Fruit fly (Drosophila melanogaster) whole organism, embryonic: ENCODE data around the gene beat-Vc.

ENCODE experiments used
- ATbp ChIP-seq: fragments of 200-800 bp; sonication (Bioruptor generic); optimal IDR thresholded peaks from 2 replicates; lab custom pipeline; 2017; ENCODE audit warnings: missing biosample characterization, mild to moderate bottlenecking, missing genetic modification characterization, missing genetic modification reagents
- CG10209 ChIP-seq: fragments of 200-800 bp; sonication (Bioruptor generic); optimal IDR thresholded peaks from 3 replicates; lab custom pipeline; 2017; ENCODE audit warnings: missing biosample characterization, mild to moderate bottlenecking, missing genetic modification characterization, missing genetic modification reagents
- CG12071 ChIP-seq: fragments of 200-800 bp; sonication (Bioruptor generic); optimal IDR thresholded peaks from 3 replicates; lab custom pipeline; 2018; ENCODE audit warnings: missing biosample characterization, mild to moderate bottlenecking, missing genetic modification characterization
- CG12236 ChIP-seq: fragments of 200-800 bp; sonication (Bioruptor generic); optimal IDR thresholded peaks from 2 replicates; lab custom pipeline; 2016; ENCODE audit warnings: missing biosample characterization, missing genetic modification characterization
- CG14710 ChIP-seq: fragments of 200-800 bp; sonication (Bioruptor generic); optimal IDR thresholded peaks from 3 replicates; lab custom pipeline; 2019; ENCODE audit warnings: missing biosample characterization, mild to moderate bottlenecking, missing genetic modification characterization, moderate library complexity
- CG1529 ChIP-seq: fragments of 200-800 bp; sonication (Bioruptor generic); optimal IDR thresholded peaks from 3 replicates; lab custom pipeline; 2018; ENCODE audit warnings: missing biosample characterization, missing genetic modification characterization
- CG15601 ChIP-seq: fragments of 200-800 bp; sonication (Bioruptor generic); optimal IDR thresholded peaks from 3 replicates; lab custom pipeline; 2019; ENCODE audit warnings: missing biosample characterization, mild to moderate bottlenecking, missing genetic modification characterization, moderate library complexity
- CG15696 ChIP-seq: fragments of 200-800 bp; sonication (Bioruptor generic); optimal IDR thresholded peaks from 2 replicates; lab custom pipeline; 2019; ENCODE audit warnings: missing biosample characterization, mild to moderate bottlenecking, missing genetic modification characterization, moderate library complexity
- CG17802 ChIP-seq: fragments of 200-800 bp; sonication (Bioruptor generic); optimal IDR thresholded peaks from 2 replicates; lab custom pipeline; 2018; ENCODE audit warnings: missing biosample characterization, mild to moderate bottlenecking, missing genetic modification characterization, moderate library complexity
- CG2199 ChIP-seq: fragments of 200-800 bp; sonication (Bioruptor generic); IDR thresholded peaks from 3 replicates; pipeline ENCODE4 v1.3.6; 2022; ENCODE audit warnings: missing biosample characterization, missing genetic modification characterization
- CG2875 ChIP-seq: fragments of 200-800 bp; sonication (Bioruptor generic); optimal IDR thresholded peaks from 2 replicates; lab custom pipeline; 2017; ENCODE audit warnings: missing biosample characterization, mild to moderate bottlenecking, missing genetic modification characterization, missing genetic modification reagents
- CG3065 ChIP-seq: fragments of 200-800 bp; sonication (Bioruptor generic); optimal IDR thresholded peaks from 2 replicates; lab custom pipeline; 2016; ENCODE audit warnings: missing biosample characterization, missing genetic modification characterization
- CG32767 ChIP-seq: fragments of 200-800 bp; sonication (Bioruptor generic); IDR thresholded peaks from 2 replicates; pipeline ENCODE4 v1.3.6; 2022; ENCODE audit warnings: missing biosample characterization, missing genetic modification characterization
- CG33557 ChIP-seq: fragments of 200-800 bp; sonication (Bioruptor generic); optimal IDR thresholded peaks from 2 replicates; lab custom pipeline; 2019; ENCODE audit warnings: missing biosample characterization, mild to moderate bottlenecking, missing genetic modification characterization, moderate library complexity
- CG5180 ChIP-seq: fragments of 200-800 bp; sonication (Bioruptor generic); optimal IDR thresholded peaks from 3 replicates; lab custom pipeline; 2017; ENCODE audit warnings: missing biosample characterization, missing genetic modification characterization, mild to moderate bottlenecking, moderate library complexity, missing genetic modification reagents
- CG6813 ChIP-seq: fragments of 200-800 bp; sonication (Bioruptor generic); optimal IDR thresholded peaks from 2 replicates; lab custom pipeline; 2017; ENCODE audit warnings: missing biosample characterization, missing genetic modification characterization, mild to moderate bottlenecking, moderate library complexity, missing genetic modification reagents
- CG7987 ChIP-seq: fragments of 200-800 bp; sonication (Bioruptor generic); optimal IDR thresholded peaks from 2 replicates; lab custom pipeline; 2018; ENCODE audit warnings: missing biosample characterization, mild to moderate bottlenecking, missing genetic modification characterization, moderate library complexity
- CG8359 ChIP-seq: fragments of 200-800 bp; sonication (Bioruptor generic); optimal IDR thresholded peaks from 2 replicates; lab custom pipeline; 2017; ENCODE audit warnings: missing biosample characterization, mild to moderate bottlenecking, missing genetic modification characterization, borderline replicate concordance
- CG8944 ChIP-seq: fragments of 200-800 bp; sonication (Bioruptor generic); optimal IDR thresholded peaks from 3 replicates; lab custom pipeline; 2016; ENCODE audit warnings: missing biosample characterization, missing genetic modification characterization
- CG9727 ChIP-seq: fragments of 200-800 bp; sonication (Bioruptor generic); optimal IDR thresholded peaks from 3 replicates; lab custom pipeline; 2017; ENCODE audit warnings: missing biosample characterization, mild to moderate bottlenecking, missing genetic modification characterization
- CG9932 ChIP-seq: fragments of 200-800 bp; sonication (Bioruptor generic); IDR thresholded peaks from 2 replicates; pipeline ENCODE4 v1.3.6; 2022; ENCODE audit warnings: missing biosample characterization, missing genetic modification characterization
- D ChIP-seq, 2 experiments: fragments of 200-800 bp in 1 of 2; fragments of >200 bp in 1 of 2; sonication (Bioruptor generic) in 1 of 2; optimal IDR thresholded peaks; 2 replicates in 1 of 2; 3 replicates in 1 of 2; lab custom pipeline; 2017; ENCODE audit warnings: mild to moderate bottlenecking in 1 of 2, missing biosample characterization in 1 of 2, missing genetic modification characterization in 1 of 2, missing genetic modification reagents in 1 of 2
- Dref ChIP-seq: fragments of 200-800 bp; sonication (Bioruptor generic); IDR thresholded peaks from 2 replicates; pipeline ENCODE4 v1.3.6; 2022; ENCODE audit warnings: missing biosample characterization, missing genetic modification characterization
- Eip74EF ChIP-seq, 2 experiments: fragments of 200-800 bp in 1 of 2; fragments of >200 bp in 1 of 2; sonication (Bioruptor generic) in 1 of 2; optimal IDR thresholded peaks; 2 replicates each; lab custom pipeline; 2017 to 2019; ENCODE audit warnings: missing biosample characterization in 2 of 2, missing genetic modification characterization in 2 of 2, mild to moderate bottlenecking in 1 of 2, moderate library complexity in 1 of 2
- HHEX ChIP-seq: fragments of 200-800 bp; sonication (Bioruptor generic); optimal IDR thresholded peaks from 3 replicates; lab custom pipeline; 2017; ENCODE audit warnings: missing biosample characterization, mild to moderate bottlenecking, missing genetic modification characterization, missing genetic modification reagents
- HLHmδ ChIP-seq: fragments of 200-800 bp; sonication (Bioruptor generic); optimal IDR thresholded peaks from 2 replicates; lab custom pipeline; 2018; ENCODE audit warnings: missing biosample characterization, mild to moderate bottlenecking, missing genetic modification characterization, moderate library complexity
- Hr78 ChIP-seq, 2 experiments: fragments of 200-800 bp in 1 of 2; fragments of >200 bp in 1 of 2; sonication (Bioruptor generic) in 1 of 2; optimal IDR thresholded peaks; 2 replicates each; lab custom pipeline; 2017 to 2019; ENCODE audit warnings: missing biosample characterization in 2 of 2, missing genetic modification characterization in 2 of 2, mild to moderate bottlenecking in 1 of 2, moderate library complexity in 1 of 2
- Xrp1 ChIP-seq: fragments of 200-800 bp; sonication (Bioruptor generic); IDR thresholded peaks from 2 replicates; pipeline ENCODE4 v1.3.6; 2022; ENCODE audit warnings: missing biosample characterization, missing genetic modification characterization
- ara ChIP-seq: fragments of 200-800 bp; sonication (Bioruptor generic); IDR thresholded peaks from 2 replicates; pipeline ENCODE4 v1.3.6; 2022; ENCODE audit warnings: missing biosample characterization, missing genetic modification characterization
- chinmo ChIP-seq: fragments of 200-800 bp; sonication (Bioruptor generic); IDR thresholded peaks from 4 replicates; pipeline ENCODE4 v1.3.6; 2022; ENCODE audit warnings: missing biosample characterization, missing genetic modification characterization; ENCODE audit not compliant: partially characterized antibody
- croc ChIP-seq: fragments of 200-800 bp; sonication (Bioruptor generic); conservative IDR thresholded peaks from 3 replicates; pipeline ENCODE4 v1.3.6; 2022; ENCODE audit warnings: missing biosample characterization, missing genetic modification characterization
- da ChIP-seq: fragments of 200-800 bp; sonication (Bioruptor generic); optimal IDR thresholded peaks from 2 replicates; lab custom pipeline; 2016; ENCODE audit warnings: missing biosample characterization, missing genetic modification characterization
- fd64A ChIP-seq: fragments of 200-800 bp; sonication (Bioruptor generic); optimal IDR thresholded peaks from 3 replicates; lab custom pipeline; 2018; ENCODE audit warnings: missing biosample characterization, mild to moderate bottlenecking, missing genetic modification characterization
- fru ChIP-seq: fragments of >200 bp; optimal IDR thresholded peaks from 2 replicates; lab custom pipeline; 2017
- grn ChIP-seq: fragments of 200-800 bp; sonication (Bioruptor generic); optimal IDR thresholded peaks from 3 replicates; lab custom pipeline; 2017; ENCODE audit warnings: missing biosample characterization, missing genetic modification characterization
- insv ChIP-seq, 2 experiments: fragments of 200-800 bp; sonication (Bioruptor generic); optimal IDR thresholded peaks; 3 replicates each; lab custom pipeline; 2016 to 2018; ENCODE audit warnings: missing biosample characterization in 2 of 2, missing genetic modification characterization in 2 of 2
- kni ChIP-seq: fragments of 200-800 bp; sonication (Bioruptor generic); optimal IDR thresholded peaks from 3 replicates; lab custom pipeline; 2017; ENCODE audit warnings: mild to moderate bottlenecking, missing biosample characterization, missing genetic modification reagents, missing genetic modification characterization
- oc ChIP-seq: fragments of 200-800 bp; sonication (Bioruptor generic); optimal IDR thresholded peaks from 2 replicates; lab custom pipeline; 2018; ENCODE audit warnings: missing biosample characterization, mild to moderate bottlenecking, missing genetic modification characterization, moderate library complexity
- onecut ChIP-seq: fragments of 200-800 bp; sonication (Bioruptor generic); IDR thresholded peaks from 2 replicates; pipeline ENCODE4 v1.3.6; 2022; ENCODE audit warnings: missing biosample characterization, missing genetic modification characterization
- ro ChIP-seq: fragments of 200-800 bp; sonication (Bioruptor generic); IDR thresholded peaks from 2 replicates; pipeline ENCODE4 v1.3.6; 2022; ENCODE audit warnings: missing biosample characterization, missing genetic modification characterization
- row ChIP-seq: fragments of 200-800 bp; sonication (Bioruptor generic); IDR thresholded peaks from 3 replicates; pipeline ENCODE4 v1.3.6; 2022; ENCODE audit warnings: missing biosample characterization, missing genetic modification characterization
- sd ChIP-seq: fragments of 200-800 bp; sonication (Bioruptor generic); optimal IDR thresholded peaks from 3 replicates; lab custom pipeline; 2018; ENCODE audit warnings: missing biosample characterization, mild to moderate bottlenecking, missing genetic modification characterization, moderate library complexity
- sens ChIP-seq: fragments of 200-800 bp; sonication (Bioruptor generic); peaks from one replicate; lab custom pipeline; 2016; ENCODE audit warnings: missing biosample characterization, missing genetic modification characterization
- seq ChIP-seq: fragments of 200-800 bp; sonication (Bioruptor generic); IDR thresholded peaks from 2 replicates; pipeline ENCODE4 v1.3.6; 2022; ENCODE audit warnings: missing biosample characterization, missing genetic modification characterization
- tgo ChIP-seq: fragments of 200-800 bp; sonication (Bioruptor generic); IDR thresholded peaks from 3 replicates; pipeline ENCODE4 v1.3.6; 2022; ENCODE audit warnings: missing biosample characterization, missing genetic modification characterization
- trem ChIP-seq: fragments of 200-800 bp; optimal IDR thresholded peaks from 3 replicates; lab custom pipeline; 2019; ENCODE audit warnings: missing biosample characterization, mild to moderate bottlenecking, missing genetic modification characterization, moderate library complexity
- wek ChIP-seq: fragments of 200-800 bp; sonication (Bioruptor generic); optimal IDR thresholded peaks from 3 replicates; lab custom pipeline; 2018; ENCODE audit warnings: missing biosample characterization, mild to moderate bottlenecking, missing genetic modification characterization, moderate library complexity

beat-Vc gene

dm6 chr3R:12701994-12702494 lies 81.0 kb downstream of the beat-Vc start:
- TF ChIP-seq sd (tag; lab: Kevin White, UChicago) (peak; percentile 94), CG2199 (peak; percentile 82), insv (GFP tag; optimal IDR thresholded peaks at IDR 0.05; lab: Kevin White, UChicago) (no peak), CG32767 (GFP tag; lab: Robert Waterston, UW) (peak; percentile 55; the same call in 1 of the 2 replicates), chinmo (GFP tag; lab: Robert Waterston, UW) (0 out of 4 replicates have a peak, but pooled peaks have one; percentile 43), grn (GFP tag; lab: Kevin White, UChicago) (peak; percentile 42), fru (lab: Kevin White, UChicago) (no peak), Eip74EF (GFP tag; optimal IDR thresholded peaks at IDR 0.05; lab: Kevin White, UChicago) (no peak), CG10209 (GFP tag; lab: Kevin White, UChicago) (no peak), CG9932 (GFP tag; lab: Robert Waterston, UW) (no peak), croc (GFP tag; lab: Robert Waterston, UW) (no peak), Hr78 (GFP tag; optimal IDR thresholded peaks at IDR 0.05; lab: Kevin White, UChicago) (peak in 1 of 2 experiments; percentile 35)

- TF ChIP-seq tgo (GFP tag; lab: Robert Waterston, UW): no peak
- TF ChIP-seq CG7987 (GFP tag; lab: Kevin White, UChicago): peak; percentile 9
- peak; percentile 16 for TF ChIP-seq CG5180 (GFP tag; lab: Kevin White, UChicago)
- no peak for TF ChIP-seq Dref (GFP tag; lab: Robert Waterston, UW)
- TF ChIP-seq fd64A (GFP tag; lab: Kevin White, UChicago): peak; percentile 69
- TF ChIP-seq Eip74EF (GFP tag; optimal IDR thresholded peaks at IDR 0.05; lab: Kevin White, UChicago): peak in 1 of 2 experiments; percentile 15
- peak; percentile 49 for TF ChIP-seq CG33557
- TF ChIP-seq CG15696: peak; percentile 36
- TF ChIP-seq ATbp: peak; percentile 27
- peak; percentile 8 for TF ChIP-seq CG14710 (tag; lab: Kevin White, UChicago)
- peak; percentile 35 for TF ChIP-seq CG6813 (GFP tag; lab: Kevin White, UChicago)
- TF ChIP-seq Xrp1 (GFP tag; lab: Robert Waterston, UW): peak; percentile 46
- no peak for TF ChIP-seq CG17802 (tag; lab: Kevin White, UChicago)
- peak; percentile 9 for TF ChIP-seq HLHmδ (GFP tag; lab: Kevin White, UChicago)
- TF ChIP-seq da: no peak
- TF ChIP-seq wek (GFP tag; lab: Kevin White, UChicago): peak; percentile 43
- TF ChIP-seq CG12071 (GFP tag; lab: Kevin White, UChicago): peak; percentile 4
- no peak for TF ChIP-seq CG9727
- TF ChIP-seq seq (GFP tag; lab: Robert Waterston, UW): 0 out of 2 replicates have a peak, but pooled peaks have one; percentile 17
- peak; percentile 35 for TF ChIP-seq HHEX (GFP tag; lab: Kevin White, UChicago)
- TF ChIP-seq CG8359 (GFP tag; lab: Kevin White, UChicago): peak; percentile 6
- no peak for TF ChIP-seq CG12236
- no peak for TF ChIP-seq CG3065
- no peak for TF ChIP-seq onecut (GFP tag; lab: Robert Waterston, UW)
- peak; percentile 53 for TF ChIP-seq oc
- TF ChIP-seq sens (GFP tag; lab: Kevin White, UChicago): peak; percentile 78
- TF ChIP-seq CG8944 (GFP tag; lab: Kevin White, UChicago): no peak
- peak; percentile 26 for TF ChIP-seq CG2875 (GFP tag; lab: Kevin White, UChicago)
- TF ChIP-seq row (GFP tag; lab: Robert Waterston, UW): no peak
- peak; percentile 16 for TF ChIP-seq kni (GFP tag; lab: Kevin White, UChicago)
- TF ChIP-seq trem (tag; lab: Kevin White, UChicago): no peak
- TF ChIP-seq ro (GFP tag; lab: Robert Waterston, UW): no peak
- 0 out of 2 replicates have a peak, but pooled peaks have one; percentile 42 for TF ChIP-seq ara (GFP tag; lab: Robert Waterston, UW)
- peak; percentile 27 for TF ChIP-seq CG15601 (tag; lab: Kevin White, UChicago)
- TF ChIP-seq D (optimal IDR thresholded peaks at IDR 0.05; lab: Kevin White, UChicago): no peak
- peak; percentile 22 for TF ChIP-seq D (GFP tag; optimal IDR thresholded peaks at IDR 0.05; lab: Kevin White, UChicago)
- TF ChIP-seq CG1529 (GFP tag; lab: Kevin White, UChicago): peak; percentile 35
Observed at dm6 chr3R:12701257-12701656, 81.8 kb downstream of the beat-Vc start.
